Fruit fly (Drosophila melanogaster): ENCODE data around the gene MAGE.

DNA sequence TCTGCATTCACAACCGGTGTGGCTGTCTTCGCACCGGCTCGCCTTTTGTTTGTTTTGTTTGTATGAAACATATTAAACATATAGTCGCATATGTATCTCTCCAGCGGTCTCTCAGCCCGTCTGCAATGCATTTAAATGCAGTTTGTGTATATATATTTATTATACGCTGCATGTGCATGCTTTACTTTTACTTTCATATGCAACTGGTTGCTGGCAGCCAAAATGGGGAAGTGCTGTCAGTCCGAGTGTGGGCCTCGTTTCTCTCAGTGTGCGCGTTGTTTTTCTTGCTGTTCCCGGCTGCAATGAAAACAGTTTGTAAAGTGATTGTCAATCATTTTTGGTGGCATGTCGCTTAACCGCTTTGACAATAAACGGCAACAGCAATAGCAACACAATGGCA is 4.6 kb upstream of the MAGE start:
- no peak for TF ChIP-seq CG11902 (GFP tag; optimal IDR thresholded peaks at IDR 0.05)
- TF ChIP-seq OdsH (GFP tag; optimal IDR thresholded peaks at IDR 0.05): no peak
- no peak for TF ChIP-seq CG4318 (GFP tag; optimal IDR thresholded peaks at IDR 0.05)
- no peak for TF ChIP-seq spab (GFP tag; optimal IDR thresholded peaks at IDR 0.05)
- TF ChIP-seq CG3919 (GFP tag; optimal IDR thresholded peaks at IDR 0.05): no peak
- no peak for TF ChIP-seq CG34406 (GFP tag; optimal IDR thresholded peaks at IDR 0.05)
